Worm (Caenorhabditis elegans) whole organism, young adult: ENCODE data around the gene parp-2.
A peak's percentile ranks its signal among the peaks of the same experiment; 100 is the strongest.

Source experiments
- B0035.1 ChIP-seq: sonication (generic microtip); optimal IDR thresholded peaks from 2 replicates; lab custom pipeline; 2016; ENCODE audit warnings: missing genetic modification characterization, mild to moderate bottlenecking, missing compliant biosample characterization, missing genotype, missing genetic modification reagents
- B0261.1 ChIP-seq: sonication (generic microtip); optimal IDR thresholded peaks from 2 replicates; lab custom pipeline; 2016; ENCODE audit warnings: mild to moderate bottlenecking, missing genetic modification characterization, moderate library complexity, missing compliant biosample characterization
- B0336.3 ChIP-seq: fragments of 200-800 bp; sonication (Bioruptor generic); IDR thresholded peaks from 2 replicates; pipeline ENCODE4 v1.3.6; 2022; ENCODE audit warnings: missing genetic modification characterization, missing compliant biosample characterization
- C17E4.6 ChIP-seq: fragments of 200-800 bp; sonication (Bioruptor generic); IDR thresholded peaks from 2 replicates; pipeline ENCODE4 v1.3.6; 2022; ENCODE audit warnings: missing genetic modification reagents, missing genetic modification characterization, missing compliant biosample characterization
- F22D6.2 ChIP-seq: sonication (generic microtip); optimal IDR thresholded peaks from 2 replicates; lab custom pipeline; 2016; ENCODE audit warnings: mild to moderate bottlenecking, missing genetic modification characterization, missing compliant biosample characterization
- F37B4.10 ChIP-seq: fragments of 200-800 bp; sonication (Bioruptor generic); IDR thresholded peaks from 2 replicates; pipeline ENCODE4 v1.3.6; 2022; ENCODE audit warnings: missing genetic modification characterization, missing compliant biosample characterization
- F52B5.7 ChIP-seq: sonication (generic microtip); optimal IDR thresholded peaks from 2 replicates; lab custom pipeline; 2016; ENCODE audit warnings: mild to moderate bottlenecking, missing genetic modification characterization, missing compliant biosample characterization
- F55B11.4 ChIP-seq: sonication (generic microtip); optimal IDR thresholded peaks from 2 replicates; lab custom pipeline; 2016; ENCODE audit warnings: missing compliant biosample characterization, missing genetic modification characterization, borderline replicate concordance; ENCODE audit not compliant: insufficient read depth
- F57A8.1 ChIP-seq: fragments of 200-800 bp; sonication (Bioruptor generic); optimal IDR thresholded peaks from 2 replicates; lab custom pipeline; 2018; ENCODE audit warnings: mild to moderate bottlenecking, missing genetic modification characterization, moderate library complexity, missing compliant biosample characterization
- T07F8.4 ChIP-seq: sonication (generic microtip); optimal IDR thresholded peaks from 2 replicates; lab custom pipeline; 2016; ENCODE audit warnings: mild to moderate bottlenecking, missing genetic modification characterization, moderate library complexity, missing compliant biosample characterization
- Y53F4B.3 ChIP-seq: fragments of 200-800 bp; sonication (Bioruptor generic); IDR thresholded peaks from 2 replicates; pipeline ENCODE4 v1.3.6; 2022; ENCODE audit warnings: missing genetic modification reagents, missing genetic modification characterization, missing compliant biosample characterization
- ama-1 ChIP-seq, 3 experiments: fragments of 150-350 bp in 1 of 3; sonication (generic microtip) in 2 of 3; optimal IDR thresholded peaks; 2 replicates each; lab custom pipeline; 2014 to 2018; ENCODE audit warnings: missing biosample characterization in 2 of 3, missing genetic modification characterization in 2 of 3, missing genetic modification reagents in 2 of 3
- aptf-3 ChIP-seq: fragments of 200-800 bp; sonication (Bioruptor generic); IDR thresholded peaks from 2 replicates; pipeline ENCODE4 v1.3.6; 2022; ENCODE audit warnings: missing genetic modification characterization, missing compliant biosample characterization
- athp-1 ChIP-seq: sonication (generic microtip); optimal IDR thresholded peaks from 2 replicates; lab custom pipeline; 2017; ENCODE audit warnings: mild to moderate bottlenecking, missing genetic modification characterization, missing compliant biosample characterization
- ccch-3 ChIP-seq: fragments of 200-800 bp; sonication (Bioruptor generic); optimal IDR thresholded peaks from 2 replicates; lab custom pipeline; 2018; ENCODE audit warnings: mild to moderate bottlenecking, missing genetic modification characterization, missing compliant biosample characterization
- ceh-100 ChIP-seq: fragments of 200-800 bp; sonication (Bioruptor generic); IDR thresholded peaks from 2 replicates; pipeline ENCODE4 v1.3.6; 2022; ENCODE audit warnings: missing genetic modification reagents, missing genetic modification characterization, missing compliant biosample characterization
- ceh-27 ChIP-seq: fragments of 200-800 bp; sonication (Bioruptor generic); optimal IDR thresholded peaks from 2 replicates; lab custom pipeline; 2018; ENCODE audit warnings: mild to moderate bottlenecking, missing genetic modification characterization, moderate library complexity, missing compliant biosample characterization
- ceh-58 ChIP-seq: fragments of 200-800 bp; sonication (Bioruptor generic); IDR thresholded peaks from 2 replicates; pipeline ENCODE4 v1.3.6; 2022; ENCODE audit warnings: missing genetic modification characterization, missing compliant biosample characterization
- ceh-79 ChIP-seq: sonication (generic microtip); optimal IDR thresholded peaks from 2 replicates; lab custom pipeline; 2017; ENCODE audit warnings: mild to moderate bottlenecking, missing genetic modification characterization, missing compliant biosample characterization
- ceh-91 ChIP-seq: fragments of 200-800 bp; sonication (Bioruptor generic); IDR thresholded peaks from 2 replicates; pipeline ENCODE4 v1.3.6; 2022; ENCODE audit warnings: missing genetic modification reagents, missing genetic modification characterization, missing compliant biosample characterization
- die-1 ChIP-seq: sonication (generic microtip); optimal IDR thresholded peaks from 2 replicates; lab custom pipeline; 2016; ENCODE audit warnings: missing genotype, mild to moderate bottlenecking, missing genetic modification characterization, missing compliant biosample characterization
- egl-18 ChIP-seq: fragments of 200-800 bp; sonication (Bioruptor generic); IDR thresholded peaks from 2 replicates; pipeline ENCODE4 v1.3.6; 2022; ENCODE audit warnings: missing genetic modification reagents, missing genetic modification characterization, missing compliant biosample characterization
- gei-17 ChIP-seq: fragments of 200-800 bp; sonication (Bioruptor generic); optimal IDR thresholded peaks from 2 replicates; lab custom pipeline; 2018; ENCODE audit warnings: mild to moderate bottlenecking, missing genetic modification characterization, missing compliant biosample characterization
- hlh-12 ChIP-seq: sonication (generic microtip); optimal IDR thresholded peaks from 2 replicates; lab custom pipeline; 2016; ENCODE audit warnings: missing genetic modification characterization, missing compliant biosample characterization
- hlh-26 ChIP-seq: fragments of 200-800 bp; sonication (Bioruptor generic); conservative IDR thresholded peaks from 2 replicates; pipeline ENCODE4 v1.3.6; 2022; ENCODE audit warnings: missing genetic modification reagents, missing genetic modification characterization, missing compliant biosample characterization
- hsf-1 ChIP-seq: fragments of 200-800 bp; sonication (Bioruptor generic); IDR thresholded peaks from 2 replicates; pipeline ENCODE4 v1.3.6; 2022; ENCODE audit warnings: missing genetic modification reagents, missing genetic modification characterization, missing compliant biosample characterization
- let-607 ChIP-seq, 2 experiments: fragments of 200-800 bp in 1 of 2; sonication (Bioruptor generic) in 1 of 2; sonication (generic microtip) in 1 of 2; optimal IDR thresholded peaks; 2 replicates each; lab custom pipeline; 2016 to 2018; ENCODE audit warnings: mild to moderate bottlenecking in 2 of 2, missing compliant biosample characterization in 2 of 2, missing genetic modification characterization in 2 of 2, moderate library complexity in 2 of 2, missing genotype in 1 of 2
- lin-26 ChIP-seq: fragments of 200-800 bp; sonication (Bioruptor generic); IDR thresholded peaks from 2 replicates; pipeline ENCODE4 v1.3.6; 2022; ENCODE audit warnings: missing genetic modification reagents, missing genetic modification characterization, missing compliant biosample characterization
- lin-35 ChIP-seq, 3 experiments: fragments of 150-350 bp in 2 of 3; sonication (generic microtip) in 1 of 3; optimal IDR thresholded peaks; 2 replicates each; lab custom pipeline; 2014 to 2018; ENCODE audit warnings: missing biosample characterization in 3 of 3, missing genetic modification characterization in 3 of 3, missing genetic modification reagents in 3 of 3
- lsl-1 ChIP-seq: fragments of 200-800 bp; sonication (Bioruptor generic); optimal IDR thresholded peaks from 2 replicates; lab custom pipeline; 2018; ENCODE audit warnings: mild to moderate bottlenecking, missing genetic modification characterization, moderate library complexity, missing compliant biosample characterization
- lsy-27 ChIP-seq: sonication (generic microtip); optimal IDR thresholded peaks from 2 replicates; lab custom pipeline; 2017; ENCODE audit warnings: missing genetic modification characterization, mild to moderate bottlenecking, missing compliant biosample characterization, antibody characterized with exemption, missing genotype, borderline replicate concordance; ENCODE audit not compliant: insufficient read depth
- madf-6 ChIP-seq: fragments of 200-800 bp; sonication (Bioruptor generic); IDR thresholded peaks from 2 replicates; pipeline ENCODE4 v1.3.6; 2022; ENCODE audit warnings: missing genetic modification reagents, missing genetic modification characterization, missing compliant biosample characterization
- mxl-1 ChIP-seq: sonication (generic microtip); optimal IDR thresholded peaks from 2 replicates; lab custom pipeline; 2016; ENCODE audit warnings: missing genetic modification characterization, missing compliant biosample characterization
- nfya-2 ChIP-seq: fragments of 200-800 bp; sonication (Bioruptor generic); IDR thresholded peaks from 2 replicates; pipeline ENCODE4 v1.3.6; 2022; ENCODE audit warnings: missing genetic modification reagents, missing genetic modification characterization, missing compliant biosample characterization
- nhr-120 ChIP-seq: fragments of 200-800 bp; sonication (Bioruptor generic); IDR thresholded peaks from 2 replicates; pipeline ENCODE4 v1.3.6; 2022; ENCODE audit warnings: missing genetic modification characterization, missing compliant biosample characterization
- nhr-80 ChIP-seq: sonication (generic microtip); optimal IDR thresholded peaks from 2 replicates; lab custom pipeline; 2016; ENCODE audit warnings: missing genetic modification characterization, missing compliant biosample characterization
- pha-4 ChIP-seq: fragments of 150-350 bp; sonication (generic microtip); optimal IDR thresholded peaks from 2 replicates; lab custom pipeline; 2014; ENCODE audit warnings: missing biosample characterization, missing genetic modification reagents, missing genetic modification characterization
- rcor-1 ChIP-seq: fragments of 200-800 bp; sonication (Bioruptor generic); IDR thresholded peaks from 2 replicates; pipeline ENCODE4 v1.3.6; 2022; ENCODE audit warnings: missing genetic modification reagents, missing genetic modification characterization, missing compliant biosample characterization
- repo-1 ChIP-seq: sonication (generic microtip); optimal IDR thresholded peaks from 2 replicates; lab custom pipeline; 2017; ENCODE audit warnings: mild to moderate bottlenecking, missing genetic modification characterization, missing compliant biosample characterization
- sdz-38 ChIP-seq: sonication (generic microtip); optimal IDR thresholded peaks from 2 replicates; lab custom pipeline; 2016; ENCODE audit warnings: missing genotype, missing genetic modification characterization, missing compliant biosample characterization
- sea-2 ChIP-seq: fragments of 200-800 bp; sonication (Bioruptor generic); IDR thresholded peaks from 2 replicates; pipeline ENCODE4 v1.3.6; 2022; ENCODE audit warnings: missing genetic modification characterization, missing compliant biosample characterization
- snpc-1.1 ChIP-seq: sonication (generic microtip); optimal IDR thresholded peaks from 2 replicates; lab custom pipeline; 2017; ENCODE audit warnings: missing genetic modification characterization, mild to moderate bottlenecking, missing compliant biosample characterization, antibody characterized with exemption, moderate library complexity, missing genotype, missing genetic modification reagents; ENCODE audit not compliant: insufficient read depth
- snpc-1.3 ChIP-seq: sonication (generic microtip); optimal IDR thresholded peaks from 2 replicates; lab custom pipeline; 2017; ENCODE audit warnings: missing genetic modification characterization, mild to moderate bottlenecking, missing compliant biosample characterization, antibody characterized with exemption, moderate library complexity, missing genotype, missing genetic modification reagents; ENCODE audit not compliant: insufficient read depth
- tlf-1 ChIP-seq: fragments of 200-800 bp; sonication (Bioruptor generic); optimal IDR thresholded peaks from 2 replicates; lab custom pipeline; 2018; ENCODE audit warnings: mild to moderate bottlenecking, missing genetic modification characterization, missing compliant biosample characterization
- unc-130 ChIP-seq: sonication (generic microtip); optimal IDR thresholded peaks from 2 replicates; lab custom pipeline; 2016; ENCODE audit warnings: missing genetic modification reagents, missing genetic modification characterization, missing compliant biosample characterization
- xnd-1 ChIP-seq: sonication (generic microtip); optimal IDR thresholded peaks from 2 replicates; lab custom pipeline; 2016; ENCODE audit warnings: missing genotype, missing genetic modification reagents, missing genetic modification characterization, missing compliant biosample characterization
- zfh-2 ChIP-seq: fragments of 200-800 bp; sonication (Bioruptor generic); conservative IDR thresholded peaks from 2 replicates; pipeline ENCODE4 v1.3.6; 2022; ENCODE audit warnings: missing genetic modification reagents, missing genetic modification characterization, missing compliant biosample characterization
- ztf-6 ChIP-seq: fragments of 200-800 bp; sonication (Bioruptor generic); IDR thresholded peaks from 2 replicates; pipeline ENCODE4 v1.3.6; 2022; ENCODE audit warnings: missing genetic modification reagents, missing genetic modification characterization, missing compliant biosample characterization

Gene parp-2

DNA sequence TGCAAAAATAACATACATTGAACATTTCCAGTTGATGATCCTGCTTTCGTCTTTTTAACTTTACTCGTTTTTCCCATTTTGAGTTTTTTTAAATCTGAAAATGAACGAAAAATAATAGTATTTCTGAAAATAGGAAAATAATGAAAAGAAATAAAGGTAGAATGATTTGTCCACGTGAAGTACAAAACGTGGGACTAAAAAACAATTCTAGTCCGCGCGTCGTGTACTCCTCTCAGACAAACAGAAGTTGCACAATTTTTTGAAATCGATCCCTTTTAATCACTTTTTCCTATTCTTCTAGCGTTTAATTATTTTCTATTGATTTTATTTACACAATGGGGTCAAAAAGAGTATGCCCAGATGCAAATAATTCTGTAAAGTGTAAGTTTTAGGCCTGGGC, 1.8 kb upstream of the parp-2 start, which contains the start of the genes E02H1.1 and tag-124 (continued):
- TF ChIP-seq ccch-3 (GFP tag; lab: Kevin White, UChicago) (peak; percentile 5), B0035.1 (tag; lab: Kevin White, UChicago) (no peak), hlh-12 (tag; lab: Kevin White, UChicago) (no peak), lsl-1 (peak; percentile 27), snpc-1.1 (tag; lab: Kevin White, UChicago) (no peak), snpc-1.3 (tag; lab: Kevin White, UChicago) (no peak), nfya-2 (GFP tag; lab: Robert Waterston, UW) (no peak), F37B4.10 (no peak), athp-1 (tag; lab: Kevin White, UChicago) (peak; percentile 44), unc-130 (peak; percentile 82), T07F8.4 (tag; lab: Kevin White, UChicago) (no peak), ceh-100 (peak; percentile 57), F52B5.7 (no peak), ceh-27 (GFP tag; lab: Kevin White, UChicago) (peak; percentile 69), egl-18 (GFP tag; lab: Robert Waterston, UW) (no peak), C17E4.6 (GFP tag; lab: Robert Waterston, UW) (no peak), sdz-38 (tag; lab: Kevin White, UChicago) (no peak), mxl-1 (tag; lab: Kevin White, UChicago) (no peak), rcor-1 (GFP tag; lab: Robert Waterston, UW) (peak; percentile 62), hlh-26 (GFP tag; lab: Robert Waterston, UW) (no peak), pha-4 (no peak), zfh-2 (GFP tag; lab: Robert Waterston, UW) (no peak), lin-26 (GFP tag; lab: Robert Waterston, UW) (no peak), F22D6.2 (no peak), xnd-1 (peak; percentile 2), ceh-58 (GFP tag; lab: Robert Waterston, UW) (no peak), ceh-91 (no peak), B0336.3 (GFP tag; lab: Robert Waterston, UW) (no peak), madf-6 (GFP tag; lab: Robert Waterston, UW) (peak; percentile 70; the same call in 1 of the 2 replicates), nhr-80 (tag; lab: Kevin White, UChicago) (no peak), lsy-27 (no peak), nhr-120 (no peak), die-1 (no peak), lin-35 (GFP tag; optimal IDR thresholded peaks at IDR 0.05; lab: Kevin White, UChicago) (peak in 1 of 3 experiments; percentile 48), tlf-1 (GFP tag; lab: Kevin White, UChicago) (no peak), gei-17 (GFP tag; lab: Kevin White, UChicago) (no peak), ceh-79 (no peak), let-607 (tag; optimal IDR thresholded peaks at IDR 0.05; lab: Kevin White, UChicago) (peak in 1 of 2 experiments; percentile 62), Y53F4B.3 (no peak), repo-1 (tag; lab: Kevin White, UChicago) (no peak), F55B11.4 (tag; lab: Kevin White, UChicago) (no peak), B0261.1 (no peak), aptf-3 (GFP tag; lab: Robert Waterston, UW) (no peak), hsf-1 (GFP tag; lab: Robert Waterston, UW) (no peak), sea-2 (GFP tag; lab: Robert Waterston, UW) (no peak), ama-1 (optimal IDR thresholded peaks at IDR 0.05; lab: Kevin White, UChicago) (no peak), ama-1 (GFP tag; optimal IDR thresholded peaks at IDR 0.05; lab: Kevin White, UChicago) (no peak), ztf-6 (GFP tag; lab: Robert Waterston, UW) (0 out of 2 replicates have a peak, but pooled peaks have one; percentile 34), F57A8.1 (no peak)
